Fruit fly (Drosophila melanogaster): ENCODE data around the gene Mcr.

The Mcr gene

dm6 chr2L:8104094-8104493 lies 21.3 kb upstream of the Mcr start (continued):
- TF ChIP-seq CG7745 (tag; optimal IDR thresholded peaks at IDR 0.05) (peak; percentile 50), CG32532 (GFP tag; IDR thresholded peaks at IDR 0.05) (peak; percentile 8; the same call in 1 of the 2 replicates), Sin3A (optimal IDR thresholded peaks at IDR 0.05) (no peak), Fer1 (GFP tag; optimal IDR thresholded peaks at IDR 0.05) (peak; percentile 23), Vsx1 (GFP tag; optimal IDR thresholded peaks at IDR 0.05) (peak; percentile 99), rib (GFP tag; IDR thresholded peaks at IDR 0.05) (peak; percentile 60), CG12769 (tag; optimal IDR thresholded peaks at IDR 0.05) (peak; percentile 40), CG4404 (GFP tag; IDR thresholded peaks at IDR 0.05) (no peak)

dm6 chr2L:8103073-8103472 lies 20.3 kb upstream of the Mcr start:
- TF ChIP-seq wdn (GFP tag; IDR thresholded peaks at IDR 0.05): no peak
- TF ChIP-seq Hr39 (optimal IDR thresholded peaks at IDR 0.05): peak; percentile 100
- peak; percentile 76 for TF ChIP-seq Med (GFP tag)
- TF ChIP-seq CG31365 (tag; optimal IDR thresholded peaks at IDR 0.05): no peak
- no peak for TF ChIP-seq CG16779 (GFP tag; IDR thresholded peaks at IDR 0.05)
- 0 out of 2 replicates have a peak, but pooled peaks have one; percentile 21 for TF ChIP-seq CkIIα-i1 (GFP tag; IDR thresholded peaks at IDR 0.05)
- peak; percentile 85 for TF ChIP-seq CG8478 (optimal IDR thresholded peaks at IDR 0.05)
- peak; percentile 21 to 44 for TF ChIP-seq Trl (optimal IDR thresholded peaks at IDR 0.05)
- TF ChIP-seq Trl (GFP tag; optimal IDR thresholded peaks at IDR 0.05): no peak
- no peak for TF ChIP-seq CG11723 (GFP tag; optimal IDR thresholded peaks at IDR 0.05)

DNA sequence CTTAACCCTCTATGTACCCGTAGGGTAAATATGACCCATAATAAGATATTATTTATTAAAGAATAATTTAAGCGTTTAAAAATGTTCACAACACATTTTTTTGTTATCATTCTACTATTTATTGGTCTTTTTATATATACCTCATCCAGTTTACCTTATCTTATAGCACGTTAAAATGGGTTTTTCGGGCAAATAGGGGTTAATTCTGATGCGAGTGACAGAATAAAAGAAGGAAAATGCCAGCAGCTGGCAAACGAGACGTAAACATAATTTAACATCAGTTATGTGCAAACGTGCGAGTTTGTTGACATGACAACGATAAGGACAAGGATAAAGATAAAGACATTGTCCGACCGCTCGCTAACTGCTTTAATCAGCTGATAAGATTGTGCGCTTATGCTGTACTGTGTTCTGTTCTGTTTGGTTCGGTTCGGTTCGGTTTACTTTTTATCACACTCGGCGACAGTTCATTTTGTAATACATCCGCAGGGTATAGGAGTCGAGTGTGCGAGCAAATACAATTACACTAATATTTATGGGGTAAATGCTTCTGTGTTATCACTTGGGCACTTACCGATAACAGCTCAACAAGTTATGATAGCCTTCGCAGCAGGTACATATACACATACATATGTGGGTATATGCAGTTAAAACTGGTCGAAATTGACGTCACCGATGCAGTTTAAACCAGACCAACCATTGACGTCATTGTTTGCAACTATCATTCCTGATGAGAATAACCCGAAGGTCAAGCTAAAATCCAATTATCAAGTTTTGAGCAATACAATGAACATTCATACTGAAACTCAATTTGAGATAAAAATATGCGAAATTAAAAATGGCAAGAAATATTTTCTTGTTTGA lies 17.9 kb upstream of the Mcr start:
- TF ChIP-seq CG12219 (GFP tag; optimal IDR thresholded peaks at IDR 0.05): peak; percentile 37
- TF ChIP-seq Xrp1 (GFP tag; IDR thresholded peaks at IDR 0.05): 0 out of 2 replicates have a peak, but pooled peaks have one; percentile 27
- no peak for TF ChIP-seq yki (optimal IDR thresholded peaks at IDR 0.05)
- peak; percentile 40 for TF ChIP-seq fd64A (GFP tag; optimal IDR thresholded peaks at IDR 0.05)
- TF ChIP-seq jing (GFP tag; optimal IDR thresholded peaks at IDR 0.05): no peak
- TF ChIP-seq GATAe (GFP tag; conservative IDR thresholded peaks at IDR 0.05): peak; percentile 89
- TF ChIP-seq slou (GFP tag; optimal IDR thresholded peaks at IDR 0.05): no peak
- TF ChIP-seq Optix (GFP tag; IDR thresholded peaks at IDR 0.05): no peak
- no peak for TF ChIP-seq chm (GFP tag; IDR thresholded peaks at IDR 0.05)
- no peak for TF ChIP-seq CG7987 (GFP tag; optimal IDR thresholded peaks at IDR 0.05)
- no peak for TF ChIP-seq ara (GFP tag; IDR thresholded peaks at IDR 0.05)
- no peak for TF ChIP-seq CG12942 (GFP tag; optimal IDR thresholded peaks at IDR 0.05)
- no peak for TF ChIP-seq Dip3 (GFP tag; optimal IDR thresholded peaks at IDR 0.05)
- peak; percentile 31; the same call in 1 of the 3 replicates for TF ChIP-seq CG17361 (GFP tag; IDR thresholded peaks at IDR 0.05)
- TF ChIP-seq CG14050 (GFP tag; IDR thresholded peaks at IDR 0.05): no peak
- TF ChIP-seq klu (GFP tag; IDR thresholded peaks at IDR 0.05): no peak
- peak; percentile 45 for TF ChIP-seq PHDP (tag; optimal IDR thresholded peaks at IDR 0.05)
- TF ChIP-seq gsb-n (tag; optimal IDR thresholded peaks at IDR 0.05): no peak
- TF ChIP-seq CG17612 (GFP tag; IDR thresholded peaks at IDR 0.05): 0 out of 2 replicates have a peak, but pooled peaks have one; percentile 25
- peak; percentile 20 for TF ChIP-seq CG12071 (GFP tag; optimal IDR thresholded peaks at IDR 0.05)
- 0 out of 2 replicates have a peak, but pooled peaks have one; percentile 38 for TF ChIP-seq CG31441 (GFP tag; IDR thresholded peaks at IDR 0.05)
- TF ChIP-seq CG2712 (tag; optimal IDR thresholded peaks at IDR 0.05): peak; percentile 23
- TF ChIP-seq Camta (GFP tag; optimal IDR thresholded peaks at IDR 0.05): no peak
- peak; percentile 23 for TF ChIP-seq Asciz (GFP tag; optimal IDR thresholded peaks at IDR 0.05)
- no peak for TF ChIP-seq CG6683 (GFP tag; optimal IDR thresholded peaks at IDR 0.05)
- TF ChIP-seq kay (GFP tag; optimal IDR thresholded peaks at IDR 0.05): peak; percentile 8
- peak; percentile 37; the same call in 1 of the 3 replicates for TF ChIP-seq dysf (GFP tag; IDR thresholded peaks at IDR 0.05)
- TF ChIP-seq CG15011 (GFP tag; optimal IDR thresholded peaks at IDR 0.05): no peak
- peak; percentile 53 for TF ChIP-seq gro (GFP tag; optimal IDR thresholded peaks at IDR 0.05)
- TF ChIP-seq CG15479 (GFP tag; optimal IDR thresholded peaks at IDR 0.05): peak; percentile 99
- no peak for TF ChIP-seq CG10147 (GFP tag; optimal IDR thresholded peaks at IDR 0.05)
- TF ChIP-seq dati (GFP tag; IDR thresholded peaks at IDR 0.05): no peak
